Worm (Caenorhabditis elegans) whole organism, early embryonic: ENCODE measurements around the gene ddi-1.

ENCODE experiments used
- B0310.2 ChIP-seq: sonication (generic microtip); optimal IDR thresholded peaks from 2 replicates; lab custom pipeline; 2016; ENCODE audit warnings: mild to moderate bottlenecking, missing genetic modification characterization, missing compliant biosample characterization
- F13C5.2 ChIP-seq: sonication (generic microtip); optimal IDR thresholded peaks from 2 replicates; lab custom pipeline; 2017; ENCODE audit warnings: mild to moderate bottlenecking, missing genetic modification characterization, inconsistent platforms, missing compliant biosample characterization
- ama-1 ChIP-seq: fragments of 150-350 bp; optimal IDR thresholded peaks from 2 replicates; lab custom pipeline; 2014
- ceh-36 ChIP-seq: sonication (generic microtip); optimal IDR thresholded peaks from 2 replicates; lab custom pipeline; 2016; ENCODE audit warnings: missing genetic modification characterization, inconsistent platforms, missing compliant biosample characterization
- hmbx-1 ChIP-seq: sonication (generic microtip); optimal IDR thresholded peaks from 2 replicates; lab custom pipeline; 2016; ENCODE audit warnings: mild to moderate bottlenecking, missing genetic modification characterization, missing compliant biosample characterization
- hnd-1 ChIP-seq: sonication (generic microtip); optimal IDR thresholded peaks from 2 replicates; lab custom pipeline; 2016; ENCODE audit warnings: missing genetic modification characterization, missing compliant biosample characterization
- scrt-1 ChIP-seq: fragments of 200-800 bp; sonication (Bioruptor generic); IDR thresholded peaks from 2 replicates; pipeline ENCODE4 v1.3.6; 2022; ENCODE audit warnings: missing genetic modification characterization, missing compliant biosample characterization
- sea-1 ChIP-seq: fragments of 200-800 bp; sonication (Bioruptor generic); conservative IDR thresholded peaks from 2 replicates; pipeline ENCODE4 v1.3.6; 2022; ENCODE audit warnings: missing genetic modification characterization, missing compliant biosample characterization
- tbx-11 ChIP-seq: fragments of 200-800 bp; sonication (Bioruptor generic); IDR thresholded peaks from 2 replicates; pipeline ENCODE4 v1.3.6; 2022; ENCODE audit warnings: missing genetic modification characterization, missing compliant biosample characterization
- tra-4 ChIP-seq: sonication (generic microtip); optimal IDR thresholded peaks from 2 replicates; lab custom pipeline; 2017; ENCODE audit warnings: missing genetic modification characterization, missing compliant biosample characterization

DNA sequence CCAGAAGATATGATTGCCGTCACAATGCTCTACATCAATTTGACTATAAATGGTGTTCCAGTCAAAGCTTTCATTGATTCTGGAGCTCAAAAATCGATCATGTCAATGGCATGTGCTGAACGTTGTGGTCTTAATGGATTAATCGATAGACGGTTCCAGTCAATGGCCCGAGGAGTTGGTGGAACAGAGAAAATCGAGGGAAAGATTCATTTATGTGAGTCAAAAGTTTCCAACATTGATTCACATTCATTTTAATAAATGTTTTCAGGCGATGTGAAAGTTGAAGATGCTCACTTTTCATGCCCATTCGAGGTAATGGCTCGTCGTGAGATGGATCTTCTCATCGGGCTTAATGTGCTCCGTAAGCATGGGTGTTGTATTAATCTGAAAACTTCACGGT is 1.1 kb downstream of the ddi-1 start:
- TF ChIP-seq ceh-36 (tag; lab: Kevin White, UChicago), result no peak
- TF ChIP-seq tra-4 (tag; lab: Kevin White, UChicago), result no peak
- TF ChIP-seq scrt-1, result no peak
- TF ChIP-seq B0310.2 (tag; lab: Kevin White, UChicago), result no peak
- no peak for TF ChIP-seq sea-1 (GFP tag; lab: Robert Waterston, UW)
- no peak for TF ChIP-seq F13C5.2
- TF ChIP-seq hnd-1 (tag; lab: Kevin White, UChicago), result no peak
- TF ChIP-seq ama-1 (lab: Kevin White, UChicago), result no peak
- no peak for TF ChIP-seq tbx-11 (GFP tag; lab: Robert Waterston, UW)
- no peak for TF ChIP-seq hmbx-1 (tag; lab: Kevin White, UChicago)
